Worm (Caenorhabditis elegans) whole organism, young adult: ENCODE data around the gene prk-1.
A peak's percentile ranks its signal among the peaks of the same experiment; 100 is the strongest.

Source experiments
- B0019.2 ChIP-seq: fragments of 200-800 bp; sonication (Bioruptor generic); conservative IDR thresholded peaks from 2 replicates; pipeline ENCODE4 v1.3.6; 2022; ENCODE audit warnings: missing genetic modification reagents, missing genetic modification characterization, missing compliant biosample characterization
- C17E4.6 ChIP-seq: fragments of 200-800 bp; sonication (Bioruptor generic); IDR thresholded peaks from 2 replicates; pipeline ENCODE4 v1.3.6; 2022; ENCODE audit warnings: missing genetic modification reagents, missing genetic modification characterization, missing compliant biosample characterization
- D2030.7 ChIP-seq: fragments of 200-800 bp; sonication (Bioruptor generic); IDR thresholded peaks from 2 replicates; pipeline ENCODE4 v1.3.6; 2022; ENCODE audit warnings: missing genetic modification reagents, missing genetic modification characterization, missing compliant biosample characterization
- F10E7.11 ChIP-seq: sonication (generic microtip); optimal IDR thresholded peaks from 2 replicates; lab custom pipeline; 2017; ENCODE audit warnings: mild to moderate bottlenecking, missing genetic modification characterization, moderate library complexity, missing compliant biosample characterization
- F23B12.7 ChIP-seq: sonication (generic microtip); optimal IDR thresholded peaks from 2 replicates; lab custom pipeline; 2017; ENCODE audit warnings: missing genetic modification characterization, mild to moderate bottlenecking, missing compliant biosample characterization, antibody characterized with exemption, moderate library complexity; ENCODE audit not compliant: insufficient read depth
- F33H1.4 ChIP-seq: fragments of 200-800 bp; sonication (Bioruptor generic); IDR thresholded peaks from 2 replicates; pipeline ENCODE4 v1.3.6; 2022; ENCODE audit warnings: missing genetic modification reagents, missing genetic modification characterization, missing compliant biosample characterization
- F52B5.7 ChIP-seq: sonication (generic microtip); optimal IDR thresholded peaks from 2 replicates; lab custom pipeline; 2016; ENCODE audit warnings: mild to moderate bottlenecking, missing genetic modification characterization, missing compliant biosample characterization
- F57C9.4 ChIP-seq: sonication (generic microtip); optimal IDR thresholded peaks from 2 replicates; lab custom pipeline; 2017; ENCODE audit warnings: mild to moderate bottlenecking, missing genetic modification characterization, missing compliant biosample characterization
- K11D2.4 ChIP-seq: fragments of 200-800 bp; sonication (Bioruptor generic); IDR thresholded peaks from 2 replicates; pipeline ENCODE4 v1.3.6; 2022; ENCODE audit warnings: missing genetic modification reagents, missing genetic modification characterization, missing compliant biosample characterization
- T07F8.4 ChIP-seq: sonication (generic microtip); optimal IDR thresholded peaks from 2 replicates; lab custom pipeline; 2016; ENCODE audit warnings: mild to moderate bottlenecking, missing genetic modification characterization, moderate library complexity, missing compliant biosample characterization
- Y56A3A.18 ChIP-seq: fragments of 200-800 bp; sonication (Bioruptor generic); IDR thresholded peaks from 2 replicates; pipeline ENCODE4 v1.3.6; 2022; ENCODE audit warnings: missing genetic modification reagents, missing genetic modification characterization, missing compliant biosample characterization
- Y67H2A.10 ChIP-seq: fragments of 200-800 bp; sonication (Bioruptor generic); conservative IDR thresholded peaks from 2 replicates; pipeline ENCODE4 v1.3.6; 2022; ENCODE audit warnings: missing genetic modification reagents, missing genetic modification characterization, missing compliant biosample characterization
- akir-1 ChIP-seq: fragments of 200-800 bp; sonication (Bioruptor generic); optimal IDR thresholded peaks from 2 replicates; lab custom pipeline; 2018; ENCODE audit warnings: mild to moderate bottlenecking, missing genetic modification characterization, moderate library complexity, missing compliant biosample characterization
- aptf-3 ChIP-seq: fragments of 200-800 bp; sonication (Bioruptor generic); IDR thresholded peaks from 2 replicates; pipeline ENCODE4 v1.3.6; 2022; ENCODE audit warnings: missing genetic modification characterization, missing compliant biosample characterization
- atf-7 ChIP-seq: sonication (generic microtip); optimal IDR thresholded peaks from 2 replicates; lab custom pipeline; 2017; ENCODE audit warnings: mild to moderate bottlenecking, missing genetic modification characterization, missing compliant biosample characterization
- athp-1 ChIP-seq: sonication (generic microtip); optimal IDR thresholded peaks from 2 replicates; lab custom pipeline; 2017; ENCODE audit warnings: mild to moderate bottlenecking, missing genetic modification characterization, missing compliant biosample characterization
- attf-3 ChIP-seq: fragments of 200-800 bp; sonication (Bioruptor generic); conservative IDR thresholded peaks from 2 replicates; pipeline ENCODE4 v1.3.6; 2022; ENCODE audit warnings: missing genetic modification reagents, missing genetic modification characterization, missing compliant biosample characterization
- attf-6 ChIP-seq: fragments of 200-800 bp; sonication (Bioruptor generic); IDR thresholded peaks from 2 replicates; pipeline ENCODE4 v1.3.6; 2022; ENCODE audit warnings: missing genetic modification reagents, missing genetic modification characterization, missing compliant biosample characterization
- bed-2 ChIP-seq: fragments of 200-800 bp; sonication (Bioruptor generic); IDR thresholded peaks from 2 replicates; pipeline ENCODE4 v1.3.6; 2022; ENCODE audit warnings: missing genetic modification reagents, missing genetic modification characterization, missing compliant biosample characterization
- ccch-3 ChIP-seq: fragments of 200-800 bp; sonication (Bioruptor generic); optimal IDR thresholded peaks from 2 replicates; lab custom pipeline; 2018; ENCODE audit warnings: mild to moderate bottlenecking, missing genetic modification characterization, missing compliant biosample characterization
- cebp-2 ChIP-seq: fragments of 200-800 bp; sonication (Bioruptor generic); IDR thresholded peaks from 2 replicates; pipeline ENCODE4 v1.3.6; 2022; ENCODE audit warnings: missing genetic modification characterization, missing compliant biosample characterization
- ceh-58 ChIP-seq: fragments of 200-800 bp; sonication (Bioruptor generic); IDR thresholded peaks from 2 replicates; pipeline ENCODE4 v1.3.6; 2022; ENCODE audit warnings: missing genetic modification characterization, missing compliant biosample characterization
- egl-44 ChIP-seq: fragments of 200-800 bp; sonication (Bioruptor generic); IDR thresholded peaks from 2 replicates; pipeline ENCODE4 v1.3.6; 2022; ENCODE audit warnings: missing genetic modification reagents, missing genetic modification characterization, missing compliant biosample characterization
- egrh-3 ChIP-seq: fragments of 200-800 bp; sonication (Bioruptor generic); IDR thresholded peaks from 2 replicates; pipeline ENCODE4 v1.3.6; 2022; ENCODE audit warnings: missing genetic modification reagents, missing genetic modification characterization, missing compliant biosample characterization
- ets-4 ChIP-seq: fragments of 200-800 bp; sonication (Bioruptor generic); optimal IDR thresholded peaks from 2 replicates; lab custom pipeline; 2018; ENCODE audit warnings: mild to moderate bottlenecking, missing genetic modification characterization, missing compliant biosample characterization
- him-1 ChIP-seq: sonication (generic microtip); optimal IDR thresholded peaks from 2 replicates; lab custom pipeline; 2016; ENCODE audit warnings: missing genotype, missing genetic modification reagents, missing genetic modification characterization, missing compliant biosample characterization
- hlh-26 ChIP-seq: fragments of 200-800 bp; sonication (Bioruptor generic); conservative IDR thresholded peaks from 2 replicates; pipeline ENCODE4 v1.3.6; 2022; ENCODE audit warnings: missing genetic modification reagents, missing genetic modification characterization, missing compliant biosample characterization
- hrde-1 ChIP-seq: sonication (generic microtip); optimal IDR thresholded peaks from 2 replicates; lab custom pipeline; 2016; ENCODE audit warnings: missing genetic modification characterization, mild to moderate bottlenecking, missing compliant biosample characterization, moderate library complexity, missing genotype, missing genetic modification reagents, borderline replicate concordance
- hsf-1 ChIP-seq: fragments of 200-800 bp; sonication (Bioruptor generic); IDR thresholded peaks from 2 replicates; pipeline ENCODE4 v1.3.6; 2022; ENCODE audit warnings: missing genetic modification reagents, missing genetic modification characterization, missing compliant biosample characterization
- lag-1 ChIP-seq: fragments of 200-800 bp; sonication (Bioruptor generic); IDR thresholded peaks from 2 replicates; pipeline ENCODE4 v1.3.6; 2022; ENCODE audit warnings: missing genetic modification reagents, missing genetic modification characterization, missing compliant biosample characterization
- let-607 ChIP-seq, 2 experiments: fragments of 200-800 bp in 1 of 2; sonication (Bioruptor generic) in 1 of 2; sonication (generic microtip) in 1 of 2; optimal IDR thresholded peaks; 2 replicates each; lab custom pipeline; 2016 to 2018; ENCODE audit warnings: mild to moderate bottlenecking in 2 of 2, missing compliant biosample characterization in 2 of 2, missing genetic modification characterization in 2 of 2, moderate library complexity in 2 of 2, missing genotype in 1 of 2
- mcd-1 ChIP-seq: fragments of 200-800 bp; sonication (Bioruptor generic); IDR thresholded peaks from 2 replicates; pipeline ENCODE4 v1.3.6; 2022; ENCODE audit warnings: missing genetic modification reagents, missing genetic modification characterization, missing compliant biosample characterization
- mxl-1 ChIP-seq: sonication (generic microtip); optimal IDR thresholded peaks from 2 replicates; lab custom pipeline; 2016; ENCODE audit warnings: missing genetic modification characterization, missing compliant biosample characterization
- nfya-1 ChIP-seq: sonication (generic microtip); optimal IDR thresholded peaks from 2 replicates; lab custom pipeline; 2017; ENCODE audit warnings: antibody characterized with exemption, missing compliant biosample characterization, missing genetic modification characterization, borderline replicate concordance; ENCODE audit not compliant: insufficient read depth
- nhr-80 ChIP-seq: sonication (generic microtip); optimal IDR thresholded peaks from 2 replicates; lab custom pipeline; 2016; ENCODE audit warnings: missing genetic modification characterization, missing compliant biosample characterization
- pbrm-1 ChIP-seq: fragments of 200-800 bp; sonication (Bioruptor generic); IDR thresholded peaks from 2 replicates; pipeline ENCODE4 v1.3.6; 2022; ENCODE audit warnings: missing genetic modification reagents, missing genetic modification characterization, missing compliant biosample characterization
- rcor-1 ChIP-seq: fragments of 200-800 bp; sonication (Bioruptor generic); IDR thresholded peaks from 2 replicates; pipeline ENCODE4 v1.3.6; 2022; ENCODE audit warnings: missing genetic modification reagents, missing genetic modification characterization, missing compliant biosample characterization
- rpc-1 ChIP-seq, 2 experiments: fragments of 150-350 bp in 1 of 2; sonication (generic microtip) in 1 of 2; optimal IDR thresholded peaks; 2 replicates each; lab custom pipeline; 2014 to 2018; ENCODE audit warnings: missing biosample characterization in 1 of 2, missing genetic modification characterization in 1 of 2, missing genetic modification reagents in 1 of 2, missing genotype in 1 of 2
- sea-2 ChIP-seq: fragments of 200-800 bp; sonication (Bioruptor generic); IDR thresholded peaks from 2 replicates; pipeline ENCODE4 v1.3.6; 2022; ENCODE audit warnings: missing genetic modification characterization, missing compliant biosample characterization
- snpc-1.1 ChIP-seq: sonication (generic microtip); optimal IDR thresholded peaks from 2 replicates; lab custom pipeline; 2017; ENCODE audit warnings: missing genetic modification characterization, mild to moderate bottlenecking, missing compliant biosample characterization, antibody characterized with exemption, moderate library complexity, missing genotype, missing genetic modification reagents; ENCODE audit not compliant: insufficient read depth
- xnd-1 ChIP-seq: sonication (generic microtip); optimal IDR thresholded peaks from 2 replicates; lab custom pipeline; 2016; ENCODE audit warnings: missing genotype, missing genetic modification reagents, missing genetic modification characterization, missing compliant biosample characterization
- zfh-2 ChIP-seq: fragments of 200-800 bp; sonication (Bioruptor generic); conservative IDR thresholded peaks from 2 replicates; pipeline ENCODE4 v1.3.6; 2022; ENCODE audit warnings: missing genetic modification reagents, missing genetic modification characterization, missing compliant biosample characterization
- ztf-18 ChIP-seq: sonication (generic microtip); optimal IDR thresholded peaks from 2 replicates; lab custom pipeline; 2016; ENCODE audit warnings: missing genotype, mild to moderate bottlenecking, missing genetic modification characterization, missing compliant biosample characterization
- ztf-25 ChIP-seq: fragments of 200-800 bp; sonication (Bioruptor generic); IDR thresholded peaks from 2 replicates; pipeline ENCODE4 v1.3.6; 2022; ENCODE audit warnings: missing genetic modification reagents, missing genetic modification characterization, missing compliant biosample characterization
- ztf-28 ChIP-seq: fragments of 200-800 bp; sonication (Bioruptor generic); IDR thresholded peaks from 2 replicates; pipeline ENCODE4 v1.3.6; 2022; ENCODE audit warnings: missing genetic modification reagents, missing genetic modification characterization, missing compliant biosample characterization
- ztf-3 ChIP-seq: fragments of 200-800 bp; sonication (Bioruptor generic); optimal IDR thresholded peaks from 2 replicates; lab custom pipeline; 2018; ENCODE audit warnings: mild to moderate bottlenecking, missing genetic modification characterization, missing compliant biosample characterization
- ztf-6 ChIP-seq: fragments of 200-800 bp; sonication (Bioruptor generic); IDR thresholded peaks from 2 replicates; pipeline ENCODE4 v1.3.6; 2022; ENCODE audit warnings: missing genetic modification reagents, missing genetic modification characterization, missing compliant biosample characterization

Gene prk-1

DNA sequence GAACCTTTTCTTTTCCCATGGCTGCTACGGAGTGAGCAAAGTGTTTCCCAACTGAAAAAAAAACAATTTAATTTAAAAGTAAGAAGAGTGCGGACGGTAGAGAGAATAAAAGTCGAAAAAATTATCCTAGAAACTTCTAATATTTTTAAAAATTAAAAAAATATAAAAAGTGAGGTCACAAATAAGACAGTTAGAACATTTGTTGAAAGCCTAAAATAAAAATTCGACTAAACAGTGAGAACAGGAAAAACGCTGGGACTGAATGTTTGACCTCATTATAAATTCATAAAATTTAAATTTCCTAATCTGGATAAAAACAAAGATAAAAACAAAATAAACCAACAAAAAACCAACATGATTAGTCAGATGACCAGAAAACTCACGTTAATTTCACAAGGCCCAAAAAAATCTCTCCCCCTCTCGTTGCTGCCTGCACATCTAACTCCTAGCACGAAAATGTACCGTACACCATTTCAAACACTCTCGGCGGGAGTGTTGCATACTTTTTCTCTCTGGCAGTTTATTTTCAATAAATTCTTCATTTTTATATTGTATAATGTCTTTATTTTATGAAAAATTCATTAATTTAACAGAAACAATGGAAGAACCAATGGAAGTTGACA lies 18.2 kb upstream of the prk-1 start, which contains the start of the genes eef-1A.1 and rfc-4 (continued):
- TF ChIP-seq rpc-1 (optimal IDR thresholded peaks at IDR 0.05; lab: Kevin White, UChicago), result peak; percentile 16
- no peak for TF ChIP-seq rpc-1 (tag; optimal IDR thresholded peaks at IDR 0.05; lab: Kevin White, UChicago)
- TF ChIP-seq T07F8.4 (tag; lab: Kevin White, UChicago), result no peak
- TF ChIP-seq ztf-28, result peak; percentile 68; the same call in 1 of the 2 replicates
- peak; percentile 79 for TF ChIP-seq nhr-80 (tag; lab: Kevin White, UChicago)
- TF ChIP-seq rcor-1 (GFP tag; lab: Robert Waterston, UW), result peak; percentile 90
- no peak; the same call in 1 of the 2 replicates for TF ChIP-seq B0019.2
- TF ChIP-seq attf-6 (GFP tag; lab: Robert Waterston, UW), result no peak
- TF ChIP-seq hrde-1, result peak; percentile 20
- TF ChIP-seq egl-44 (GFP tag; lab: Robert Waterston, UW), result 0 out of 2 replicates have a peak, but pooled peaks have one; percentile 43
- TF ChIP-seq attf-3 (GFP tag; lab: Robert Waterston, UW), result peak; percentile 91
- peak; percentile 75 for TF ChIP-seq ztf-18 (tag; lab: Kevin White, UChicago)
- peak; percentile 68 for TF ChIP-seq hsf-1 (GFP tag; lab: Robert Waterston, UW)
- no peak for TF ChIP-seq hlh-26 (GFP tag; lab: Robert Waterston, UW)
- TF ChIP-seq F10E7.11, result no peak
- TF ChIP-seq ceh-58 (GFP tag; lab: Robert Waterston, UW), result no peak
- peak; percentile 93 for TF ChIP-seq pbrm-1 (GFP tag; lab: Robert Waterston, UW)
- no peak for TF ChIP-seq F52B5.7 (tag; lab: Kevin White, UChicago)
- TF ChIP-seq atf-7 (tag; lab: Kevin White, UChicago), result peak; percentile 57
- peak; percentile 99 for TF ChIP-seq F33H1.4 (GFP tag; lab: Robert Waterston, UW)
- no peak for TF ChIP-seq ztf-25 (GFP tag; lab: Robert Waterston, UW)
- TF ChIP-seq Y67H2A.10 (GFP tag; lab: Robert Waterston, UW), result peak; percentile 74; the same call in 1 of the 2 replicates
- peak; percentile 83 for TF ChIP-seq egrh-3 (GFP tag; lab: Robert Waterston, UW)
- TF ChIP-seq nfya-1, result no peak
- peak; percentile 84 for TF ChIP-seq K11D2.4 (GFP tag; lab: Robert Waterston, UW)
- TF ChIP-seq ztf-3 (GFP tag; lab: Kevin White, UChicago), result no peak
- TF ChIP-seq mxl-1 (tag; lab: Kevin White, UChicago), result no peak
- no peak for TF ChIP-seq lag-1
- TF ChIP-seq aptf-3 (GFP tag; lab: Robert Waterston, UW), result no peak
- no peak for TF ChIP-seq zfh-2 (GFP tag; lab: Robert Waterston, UW)
- no peak for TF ChIP-seq ets-4
- 0 out of 2 replicates have a peak, but pooled peaks have one; percentile 17 for TF ChIP-seq ztf-6 (GFP tag; lab: Robert Waterston, UW)
- TF ChIP-seq Y56A3A.18 (GFP tag; lab: Robert Waterston, UW), result no peak

DNA sequence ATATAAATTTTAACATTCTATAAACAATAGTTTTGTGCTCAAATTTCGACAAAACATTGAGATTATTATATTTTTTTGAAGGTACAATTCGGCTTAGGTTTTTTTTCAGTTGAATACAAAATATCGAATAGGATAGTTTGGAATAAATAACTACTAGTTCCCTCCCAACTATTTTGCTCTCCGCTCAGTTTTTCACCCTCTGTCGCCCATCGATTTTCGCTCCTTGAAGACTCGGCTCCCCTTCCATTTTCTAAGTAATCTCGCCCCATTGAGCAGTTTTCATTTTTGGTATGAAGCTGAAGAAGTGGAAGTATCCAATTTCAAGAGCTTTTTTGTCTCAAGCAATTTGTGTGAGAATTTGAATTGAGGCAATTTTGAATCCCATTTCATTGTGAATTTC lies 16.3 kb upstream of the prk-1 start, which contains the start of gene F31E3.2:
TSS of gene F31E3.2 (plus strand) at position 301 of the 400 bp plus-strand sequence.
- no peak for TF ChIP-seq snpc-1.1
- no peak for TF ChIP-seq let-607 (tag; optimal IDR thresholded peaks at IDR 0.05; lab: Kevin White, UChicago)
- 0 out of 2 replicates have a peak, but pooled peaks have one; percentile 51 for TF ChIP-seq C17E4.6
- no peak for TF ChIP-seq ztf-3 (GFP tag; lab: Kevin White, UChicago)
- no peak for TF ChIP-seq bed-2
- TF ChIP-seq mcd-1 (GFP tag; lab: Robert Waterston, UW), result no peak
- no peak for TF ChIP-seq sea-2
- 0 out of 2 replicates have a peak, but pooled peaks have one; percentile 22 for TF ChIP-seq D2030.7 (GFP tag; lab: Robert Waterston, UW)
- no peak for TF ChIP-seq athp-1 (tag; lab: Kevin White, UChicago)
- TF ChIP-seq nfya-1, result no peak
- TF ChIP-seq ccch-3, result no peak
- TF ChIP-seq F23B12.7, result no peak
- TF ChIP-seq akir-1 (GFP tag; lab: Kevin White, UChicago), result no peak
- no peak for TF ChIP-seq cebp-2
- no peak for TF ChIP-seq aptf-3 (GFP tag; lab: Robert Waterston, UW)
- TF ChIP-seq F57C9.4 (tag; lab: Kevin White, UChicago), result no peak
- TF ChIP-seq him-1 (tag; lab: Kevin White, UChicago), result peak; percentile 4
- TF ChIP-seq xnd-1 (tag; lab: Kevin White, UChicago), result no peak
